Fruit fly (Drosophila melanogaster) whole organism, embryonic: ENCODE data around the gene Usp1.

Experiments used
- ATbp ChIP-seq: fragments of 200-800 bp; sonication (Bioruptor generic); optimal IDR thresholded peaks from 2 replicates; lab custom pipeline; 2017; ENCODE audit warnings: missing biosample characterization, mild to moderate bottlenecking, missing genetic modification characterization, missing genetic modification reagents
- CG11398 ChIP-seq: fragments of 200-800 bp; sonication (Bioruptor generic); optimal IDR thresholded peaks from 2 replicates; lab custom pipeline; 2016; ENCODE audit warnings: missing biosample characterization, missing genetic modification characterization
- CG12071 ChIP-seq: fragments of 200-800 bp; sonication (Bioruptor generic); optimal IDR thresholded peaks from 3 replicates; lab custom pipeline; 2018; ENCODE audit warnings: missing biosample characterization, mild to moderate bottlenecking, missing genetic modification characterization
- CG12155 ChIP-seq: fragments of 200-800 bp; sonication (Bioruptor generic); optimal IDR thresholded peaks from 3 replicates; lab custom pipeline; 2016; ENCODE audit warnings: missing biosample characterization, missing genetic modification characterization
- CG14441 ChIP-seq: fragments of 200-800 bp; sonication (Bioruptor generic); IDR thresholded peaks from 2 replicates; pipeline ENCODE4 v1.3.6; 2022; ENCODE audit warnings: missing biosample characterization, missing genetic modification characterization
- CG16863 ChIP-seq: fragments of 200-800 bp; sonication (Bioruptor generic); optimal IDR thresholded peaks from 3 replicates; lab custom pipeline; 2016; ENCODE audit warnings: missing biosample characterization, missing genetic modification characterization
- CG17385 ChIP-seq: fragments of 200-800 bp; sonication (Bioruptor generic); optimal IDR thresholded peaks from 3 replicates; lab custom pipeline; 2018; ENCODE audit warnings: missing biosample characterization, mild to moderate bottlenecking, missing genetic modification characterization
- CG17612 ChIP-seq: fragments of 200-800 bp; sonication (Bioruptor generic); IDR thresholded peaks from 2 replicates; pipeline ENCODE4 v1.3.6; 2022; ENCODE audit warnings: missing biosample characterization, missing genetic modification characterization
- CG2712 ChIP-seq: fragments of 200-800 bp; optimal IDR thresholded peaks from 3 replicates; lab custom pipeline; 2019; ENCODE audit warnings: missing biosample characterization, mild to moderate bottlenecking, missing genetic modification characterization, moderate library complexity
- CG30020 ChIP-seq: fragments of 200-800 bp; optimal IDR thresholded peaks from 2 replicates; lab custom pipeline; 2019; ENCODE audit warnings: missing biosample characterization, mild to moderate bottlenecking, missing genetic modification characterization, moderate library complexity
- CG33557 ChIP-seq: fragments of 200-800 bp; sonication (Bioruptor generic); optimal IDR thresholded peaks from 2 replicates; lab custom pipeline; 2019; ENCODE audit warnings: missing biosample characterization, mild to moderate bottlenecking, missing genetic modification characterization, moderate library complexity
- CG4404 ChIP-seq: fragments of 200-800 bp; sonication (Bioruptor generic); IDR thresholded peaks from 2 replicates; pipeline ENCODE4 v1.3.6; 2022; ENCODE audit warnings: missing biosample characterization, missing genetic modification characterization
- CG5180 ChIP-seq: fragments of 200-800 bp; sonication (Bioruptor generic); optimal IDR thresholded peaks from 3 replicates; lab custom pipeline; 2017; ENCODE audit warnings: missing biosample characterization, missing genetic modification characterization, mild to moderate bottlenecking, moderate library complexity, missing genetic modification reagents
- CG6689 ChIP-seq: fragments of 200-800 bp; sonication (Bioruptor generic); IDR thresholded peaks from 2 replicates; pipeline ENCODE4 v1.3.6; 2022; ENCODE audit warnings: missing biosample characterization, missing genetic modification characterization
- CG8765 ChIP-seq: fragments of 200-800 bp; sonication (Bioruptor generic); IDR thresholded peaks from 2 replicates; pipeline ENCODE4 v1.3.6; 2022; ENCODE audit warnings: missing biosample characterization, missing genetic modification characterization
- D ChIP-seq, 2 experiments: fragments of 200-800 bp in 1 of 2; fragments of >200 bp in 1 of 2; sonication (Bioruptor generic) in 1 of 2; optimal IDR thresholded peaks; 2 replicates in 1 of 2; 3 replicates in 1 of 2; lab custom pipeline; 2017; ENCODE audit warnings: mild to moderate bottlenecking in 1 of 2, missing biosample characterization in 1 of 2, missing genetic modification characterization in 1 of 2, missing genetic modification reagents in 1 of 2
- Deaf1 ChIP-seq: fragments of 200-800 bp; optimal IDR thresholded peaks from 3 replicates; lab custom pipeline; 2019; ENCODE audit warnings: missing biosample characterization, mild to moderate bottlenecking, missing genetic modification characterization, moderate library complexity
- Drgx ChIP-seq: fragments of 200-800 bp; sonication (Bioruptor generic); IDR thresholded peaks from 2 replicates; pipeline ENCODE4 v1.3.6; 2022; ENCODE audit warnings: missing biosample characterization, missing genetic modification characterization
- Ets65A ChIP-seq: fragments of 200-800 bp; sonication (Bioruptor generic); peaks from one replicate; lab custom pipeline; 2016; ENCODE audit warnings: missing biosample characterization, missing genetic modification characterization
- HmgZ ChIP-seq: fragments of 200-800 bp; sonication (Bioruptor generic); optimal IDR thresholded peaks from 2 replicates; lab custom pipeline; 2018; ENCODE audit warnings: missing biosample characterization, mild to moderate bottlenecking, missing genetic modification characterization
- Hr39 ChIP-seq: fragments of >200 bp; optimal IDR thresholded peaks from 2 replicates; lab custom pipeline; 2017
- Max ChIP-seq: fragments of 200-800 bp; sonication (Bioruptor generic); optimal IDR thresholded peaks from 2 replicates; lab custom pipeline; 2016; ENCODE audit warnings: missing biosample characterization, mild to moderate bottlenecking, missing genetic modification characterization
- Med ChIP-seq: fragments of 200-800 bp; sonication (Bioruptor generic); peaks from one replicate; lab custom pipeline; 2016; ENCODE audit warnings: missing biosample characterization, missing genetic modification characterization, mild to moderate bottlenecking, inconsistent platforms, moderate library complexity
- Sox102F ChIP-seq: fragments of 200-800 bp; sonication (Bioruptor generic); optimal IDR thresholded peaks from 2 replicates; lab custom pipeline; 2018; ENCODE audit warnings: missing biosample characterization, mild to moderate bottlenecking, missing genetic modification characterization, moderate library complexity
- bab2 ChIP-seq: fragments of 200-800 bp; sonication (Bioruptor generic); optimal IDR thresholded peaks from 2 replicates; lab custom pipeline; 2016; ENCODE audit warnings: missing biosample characterization, missing genetic modification characterization
- bsh ChIP-seq, 2 experiments: fragments of 200-800 bp; sonication (Bioruptor generic); optimal IDR thresholded peaks; 2 replicates each; lab custom pipeline; 2017 to 2018; ENCODE audit warnings: mild to moderate bottlenecking in 2 of 2, missing biosample characterization in 2 of 2, missing genetic modification characterization in 2 of 2, moderate library complexity in 1 of 2
- cas ChIP-seq: fragments of 200-800 bp; sonication (Bioruptor generic); IDR thresholded peaks from 2 replicates; pipeline ENCODE4 v1.3.6; 2022; ENCODE audit warnings: missing biosample characterization, missing genetic modification characterization
- chm ChIP-seq: fragments of 200-800 bp; sonication (Bioruptor generic); IDR thresholded peaks from 2 replicates; pipeline ENCODE4 v1.3.6; 2022; ENCODE audit warnings: missing biosample characterization, missing genetic modification characterization
- corto ChIP-seq: fragments of 200-800 bp; sonication (Bioruptor generic); optimal IDR thresholded peaks from 2 replicates; lab custom pipeline; 2016; ENCODE audit warnings: missing biosample characterization, mild to moderate bottlenecking, missing genetic modification characterization, moderate library complexity
- croc ChIP-seq: fragments of 200-800 bp; sonication (Bioruptor generic); conservative IDR thresholded peaks from 3 replicates; pipeline ENCODE4 v1.3.6; 2022; ENCODE audit warnings: missing biosample characterization, missing genetic modification characterization
- crol ChIP-seq: fragments of 200-800 bp; sonication (Bioruptor generic); IDR thresholded peaks from 2 replicates; pipeline ENCODE4 v1.3.6; 2022; ENCODE audit warnings: missing biosample characterization, missing genetic modification characterization
- ewg ChIP-seq: fragments of 200-800 bp; sonication (Bioruptor generic); optimal IDR thresholded peaks from 3 replicates; lab custom pipeline; 2017; ENCODE audit warnings: mild to moderate bottlenecking, missing biosample characterization, missing genetic modification reagents, missing genetic modification characterization
- exex ChIP-seq: fragments of 200-800 bp; sonication (Bioruptor generic); optimal IDR thresholded peaks from 4 replicates; lab custom pipeline; 2018; ENCODE audit warnings: missing biosample characterization, mild to moderate bottlenecking, missing genetic modification characterization, moderate library complexity
- ftz-f1 ChIP-seq: fragments of 200-800 bp; sonication (Bioruptor generic); optimal IDR thresholded peaks from 2 replicates; lab custom pipeline; 2016; ENCODE audit warnings: missing biosample characterization, missing genetic modification characterization
- gem ChIP-seq: fragments of 200-800 bp; sonication (Bioruptor generic); optimal IDR thresholded peaks from 2 replicates; lab custom pipeline; 2019; ENCODE audit warnings: missing biosample characterization, mild to moderate bottlenecking, missing genetic modification characterization, moderate library complexity
- kni ChIP-seq: fragments of 200-800 bp; sonication (Bioruptor generic); optimal IDR thresholded peaks from 3 replicates; lab custom pipeline; 2017; ENCODE audit warnings: mild to moderate bottlenecking, missing biosample characterization, missing genetic modification reagents, missing genetic modification characterization
- lbe ChIP-seq: fragments of 200-800 bp; sonication (Bioruptor generic); optimal IDR thresholded peaks from 2 replicates; lab custom pipeline; 2016; ENCODE audit warnings: missing biosample characterization, mild to moderate bottlenecking, missing genetic modification characterization
- lilli ChIP-seq: fragments of 200-800 bp; sonication (Bioruptor generic); optimal IDR thresholded peaks from 3 replicates; lab custom pipeline; 2016; ENCODE audit warnings: missing biosample characterization, missing genetic modification characterization
- shn ChIP-seq: fragments of 200-800 bp; sonication (Bioruptor generic); optimal IDR thresholded peaks from 3 replicates; lab custom pipeline; 2016; ENCODE audit warnings: missing biosample characterization, missing genetic modification characterization
- sr ChIP-seq: fragments of 200-800 bp; sonication (Bioruptor generic); IDR thresholded peaks from 3 replicates; pipeline ENCODE4 v1.3.6; 2022; ENCODE audit warnings: missing biosample characterization, missing genetic modification characterization
- wek ChIP-seq: fragments of 200-800 bp; sonication (Bioruptor generic); optimal IDR thresholded peaks from 3 replicates; lab custom pipeline; 2018; ENCODE audit warnings: missing biosample characterization, mild to moderate bottlenecking, missing genetic modification characterization, moderate library complexity

Gene Usp1

DNA sequence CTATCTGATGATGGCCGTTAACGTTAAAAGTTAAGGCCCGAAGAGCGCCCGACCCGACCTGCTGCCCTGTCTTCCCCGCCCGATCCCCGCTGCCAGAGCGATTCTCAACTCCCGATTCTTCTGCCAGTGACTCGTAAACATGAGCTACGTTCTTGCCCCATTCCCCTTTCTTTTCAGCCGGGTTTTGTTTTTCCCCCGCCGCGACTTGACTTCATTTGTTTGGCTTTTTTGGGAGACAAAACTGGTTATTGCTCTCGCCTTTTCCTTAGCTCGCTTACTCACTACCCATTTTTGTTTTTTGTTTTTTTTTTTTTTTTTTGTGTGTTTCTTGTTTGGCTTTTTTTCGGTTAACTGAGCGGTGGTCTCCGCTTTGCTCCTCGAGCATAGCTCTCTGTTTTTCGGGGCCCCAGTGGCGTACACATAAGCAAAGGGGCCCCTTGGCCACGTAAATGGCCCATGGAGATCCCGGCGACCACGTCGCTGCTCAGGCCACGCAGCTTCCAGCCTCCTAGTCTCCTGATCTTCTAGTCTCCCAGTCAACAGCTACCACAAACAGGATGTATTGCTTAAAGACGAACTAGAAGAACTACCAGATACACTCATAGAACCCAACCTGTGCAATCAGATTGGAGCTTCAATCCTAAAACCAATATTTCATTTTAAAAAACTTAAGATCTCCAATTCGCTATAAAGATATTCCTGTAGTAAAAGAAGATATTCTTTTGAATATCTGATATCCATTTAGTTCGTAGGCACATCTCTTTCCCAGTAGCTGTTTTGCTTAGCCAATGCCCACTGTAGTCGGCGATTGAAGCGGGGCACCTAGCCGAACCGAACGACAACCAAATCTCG, 18.2 kb upstream of the Usp1 start (continued):
- TF ChIP-seq cas (GFP tag; lab: Robert Waterston, UW) (no peak), CG2712 (peak; percentile 53), ATbp (GFP tag; lab: Kevin White, UChicago) (no peak), CG30020 (no peak), CG4404 (GFP tag; lab: Robert Waterston, UW) (0 out of 2 replicates have a peak, but pooled peaks have one; percentile 8), shn (GFP tag; lab: Kevin White, UChicago) (no peak), croc (peak; percentile 38; the same call in 2 of the 3 replicates), Med (GFP tag; lab: Kevin White, UChicago) (peak; percentile 63), Max (GFP tag; lab: Kevin White, UChicago) (no peak), lbe (GFP tag; lab: Kevin White, UChicago) (peak; percentile 54), gem (tag; lab: Kevin White, UChicago) (peak; percentile 56), CG33557 (GFP tag; lab: Kevin White, UChicago) (peak; percentile 7)

dm6 chr3R:29211702-29212101, 17.3 kb upstream of the Usp1 start:
- peak in 1 of 2 experiments; percentile 41 for TF ChIP-seq bsh (GFP tag; optimal IDR thresholded peaks at IDR 0.05; lab: Kevin White, UChicago)
- TF ChIP-seq bab2 (GFP tag; lab: Kevin White, UChicago), result no peak
- TF ChIP-seq Drgx (GFP tag; lab: Robert Waterston, UW), result peak; percentile 40; the same call in 1 of the 2 replicates

DNA sequence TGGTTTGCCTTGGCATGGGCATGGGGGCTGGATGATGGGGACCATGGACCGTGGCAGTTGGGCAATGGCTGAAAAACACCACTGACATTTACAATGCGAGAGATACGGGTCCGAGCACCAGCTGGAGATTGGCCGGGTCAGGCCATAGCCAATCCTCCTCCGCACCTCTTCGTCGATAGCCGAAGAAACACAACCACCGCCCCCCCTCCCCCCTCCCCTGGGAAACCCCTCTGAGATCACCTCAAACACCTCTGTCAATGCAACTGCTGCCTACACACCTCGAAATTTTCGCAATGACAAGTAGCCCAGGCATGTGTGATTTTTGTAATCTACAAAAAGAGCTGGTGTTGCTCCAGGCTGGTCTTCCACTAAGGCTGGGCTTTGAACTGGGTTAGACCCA, 16.4 kb upstream of the Usp1 start:
- TF ChIP-seq ftz-f1 (GFP tag; lab: Kevin White, UChicago) (no peak), Sox102F (GFP tag; lab: Kevin White, UChicago) (no peak), crol (GFP tag; lab: Robert Waterston, UW) (peak; percentile 31; the same call in 1 of the 2 replicates), Hr39 (lab: Kevin White, UChicago) (peak; percentile 87), sr (0 out of 3 replicates have a peak, but pooled peaks have one; percentile 20), Deaf1 (tag; lab: Kevin White, UChicago) (no peak), wek (GFP tag; lab: Kevin White, UChicago) (no peak)
- TF ChIP-seq, all 482 proteins: peak for 3

dm6 chr3R:29213416-29213815, 15.5 kb upstream of the Usp1 start:
- TF ChIP-seq CG12155 (GFP tag; lab: Kevin White, UChicago) (no peak), CG14441 (no peak), CG17612 (GFP tag; lab: Robert Waterston, UW) (no peak), chm (0 out of 2 replicates have a peak, but pooled peaks have one; percentile 22), CG5180 (GFP tag; lab: Kevin White, UChicago) (no peak), ewg (GFP tag; lab: Kevin White, UChicago) (peak; percentile 6), CG12071 (no peak), corto (no peak), kni (GFP tag; lab: Kevin White, UChicago) (no peak), HmgZ (no peak), CG16863 (no peak), CG8765 (no peak), CG6689 (GFP tag; lab: Robert Waterston, UW) (no peak), CG17385 (GFP tag; lab: Kevin White, UChicago) (peak; percentile 31), lilli (GFP tag; lab: Kevin White, UChicago) (no peak), exex (tag; lab: Kevin White, UChicago) (no peak), CG11398 (no peak), D (optimal IDR thresholded peaks at IDR 0.05; lab: Kevin White, UChicago) (no peak), D (GFP tag; optimal IDR thresholded peaks at IDR 0.05; lab: Kevin White, UChicago) (no peak), Ets65A (peak; percentile 85)
- TF ChIP-seq, all 482 proteins: peak for 4
